Worm (Caenorhabditis elegans) whole organism, young adult: Measurements from ENCODE around the gene uroc-1.

Experiments used
- ccch-3 ChIP-seq: fragments of 200-800 bp; sonication (Bioruptor generic); optimal IDR thresholded peaks from 2 replicates; lab custom pipeline; 2018; ENCODE audit warnings: mild to moderate bottlenecking, missing genetic modification characterization, missing compliant biosample characterization
- egl-18 ChIP-seq: fragments of 200-800 bp; sonication (Bioruptor generic); IDR thresholded peaks from 2 replicates; pipeline ENCODE4 v1.3.6; 2022; ENCODE audit warnings: missing genetic modification reagents, missing genetic modification characterization, missing compliant biosample characterization

The uroc-1 gene

ce11 chrIV:16488921-16489320 lies 53.6 kb downstream of the uroc-1 start, which contains the start of gene rho-1 (continued):
- no peak for TF ChIP-seq egl-18 (GFP tag; lab: Robert Waterston, UW)
- no peak for TF ChIP-seq ccch-3 (GFP tag; lab: Kevin White, UChicago)
